Fruit fly (Drosophila melanogaster): Measurements from ENCODE around the gene Sod1.
A peak's percentile ranks its signal among the peaks of the same experiment; 100 is the strongest.

Sod1 gene

dm6 chr3L:11123598-11124284, 10.2 kb upstream of the Sod1 start (continued):
- no peak for TF ChIP-seq Stat92E (GFP tag; optimal IDR thresholded peaks at IDR 0.05)
- no peak for TF ChIP-seq pfk (GFP tag; optimal IDR thresholded peaks at IDR 0.05)
- TF ChIP-seq insv (GFP tag; optimal IDR thresholded peaks at IDR 0.05): no peak
- TF ChIP-seq CG2202 (tag; optimal IDR thresholded peaks at IDR 0.05): no peak
- TF ChIP-seq CG4730 (GFP tag; IDR thresholded peaks at IDR 0.05): no peak
- TF ChIP-seq gem (tag; optimal IDR thresholded peaks at IDR 0.05): no peak
- peak; percentile 3 for TF ChIP-seq Med (GFP tag)
- TF ChIP-seq CG34224 (GFP tag; IDR thresholded peaks at IDR 0.05; ENCODE audit: partially characterized antibody): no peak
- no peak for TF ChIP-seq chm (GFP tag; IDR thresholded peaks at IDR 0.05)
- no peak for TF ChIP-seq Dek (tag; optimal IDR thresholded peaks at IDR 0.05)
- no peak for TF ChIP-seq Dip3 (GFP tag; optimal IDR thresholded peaks at IDR 0.05)
- TF ChIP-seq Tbp (GFP tag; optimal IDR thresholded peaks at IDR 0.05): no peak
- TF ChIP-seq bbx (GFP tag; IDR thresholded peaks at IDR 0.05; ENCODE audit: partially characterized antibody): peak; percentile 20; the same call in 1 of the 2 replicates
- no peak for TF ChIP-seq CG6854 (GFP tag; optimal IDR thresholded peaks at IDR 0.05)
- no peak for TF ChIP-seq CG12744 (GFP tag; optimal IDR thresholded peaks at IDR 0.05)
- no peak for TF ChIP-seq CG34422 (GFP tag; IDR thresholded peaks at IDR 0.05)
- no peak for TF ChIP-seq peb (GFP tag; IDR thresholded peaks at IDR 0.05)
- no peak for TF ChIP-seq CG13624 (GFP tag; optimal IDR thresholded peaks at IDR 0.05)
- no peak for TF ChIP-seq CG7745 (tag; optimal IDR thresholded peaks at IDR 0.05)
- TF ChIP-seq CG6689 (GFP tag; IDR thresholded peaks at IDR 0.05): no peak
- TF ChIP-seq ken (GFP tag; IDR thresholded peaks at IDR 0.05): peak; percentile 50; the same call in 1 of the 3 replicates
- TF ChIP-seq Six4 (GFP tag; optimal IDR thresholded peaks at IDR 0.05): no peak
- TF ChIP-seq Rx (GFP tag; IDR thresholded peaks at IDR 0.05): no peak
- TF ChIP-seq CG10959 (GFP tag; IDR thresholded peaks at IDR 0.05): no peak
- no peak for TF ChIP-seq CG9437 (GFP tag; optimal IDR thresholded peaks at IDR 0.05)
- TF ChIP-seq D19B (GFP tag; optimal IDR thresholded peaks at IDR 0.05): no peak
- TF ChIP-seq BtbVII (GFP tag; optimal IDR thresholded peaks at IDR 0.05): peak; percentile 2
- no peak for TF ChIP-seq mam (GFP tag; optimal IDR thresholded peaks at IDR 0.05)
- no peak for TF ChIP-seq CG2875 (GFP tag; optimal IDR thresholded peaks at IDR 0.05)
- TF ChIP-seq sqz (GFP tag; optimal IDR thresholded peaks at IDR 0.05): no peak
- TF ChIP-seq luna (GFP tag; optimal IDR thresholded peaks at IDR 0.05): no peak
- no peak for TF ChIP-seq klu (GFP tag; IDR thresholded peaks at IDR 0.05)
- no peak for TF ChIP-seq CG4707 (GFP tag; optimal IDR thresholded peaks at IDR 0.05)
- TF ChIP-seq Optix (GFP tag; IDR thresholded peaks at IDR 0.05): no peak
- TF ChIP-seq cad (GFP tag; optimal IDR thresholded peaks at IDR 0.05): peak; percentile 75
- TF ChIP-seq pita (GFP tag; optimal IDR thresholded peaks at IDR 0.05): no peak
- peak; percentile 96 for TF ChIP-seq CG6654 (GFP tag; optimal IDR thresholded peaks at IDR 0.05)
- TF ChIP-seq CG4617 (GFP tag; optimal IDR thresholded peaks at IDR 0.05; ENCODE audit: borderline replicate concordance): no peak
- no peak for TF ChIP-seq CG11695 (GFP tag; IDR thresholded peaks at IDR 0.05)
- no peak for TF ChIP-seq CG4328 (GFP tag; optimal IDR thresholded peaks at IDR 0.05)
- no peak for TF ChIP-seq CG16815 (GFP tag; optimal IDR thresholded peaks at IDR 0.05)
- no peak for TF ChIP-seq otp (GFP tag; IDR thresholded peaks at IDR 0.05)
- TF ChIP-seq ato (GFP tag; IDR thresholded peaks at IDR 0.05; ENCODE audit: partially characterized antibody): 0 out of 2 replicates have a peak, but pooled peaks have one; percentile 37
- peak; percentile 22 for TF ChIP-seq scrt (GFP tag; optimal IDR thresholded peaks at IDR 0.05)
- no peak for TF ChIP-seq grn (GFP tag; optimal IDR thresholded peaks at IDR 0.05)
- TF ChIP-seq CG33557 (GFP tag; optimal IDR thresholded peaks at IDR 0.05): no peak
- no peak for TF ChIP-seq lilli (GFP tag; optimal IDR thresholded peaks at IDR 0.05)
- TF ChIP-seq jumu (GFP tag; optimal IDR thresholded peaks at IDR 0.05): no peak
- no peak for TF ChIP-seq Hsf (GFP tag; optimal IDR thresholded peaks at IDR 0.05)
- no peak for TF ChIP-seq fu2 (GFP tag; optimal IDR thresholded peaks at IDR 0.05)
- no peak for TF ChIP-seq p53 (GFP tag; optimal IDR thresholded peaks at IDR 0.05)

All from whole organism, embryonic.